Worm (Caenorhabditis elegans) whole organism, mixed stage, embryonic: Measurements from ENCODE around the gene toca-2.

ENCODE experiments used
- blmp-1 ChIP-seq: fragments of 150-350 bp; optimal IDR thresholded peaks from 2 replicates; lab custom pipeline; 2014; ENCODE audit warnings: missing biosample characterization, missing genetic modification characterization
- ces-1 ChIP-seq: fragments of 150-350 bp; optimal IDR thresholded peaks from 2 replicates; lab custom pipeline; 2014; ENCODE audit warnings: missing biosample characterization, missing genetic modification reagents, missing genetic modification characterization
- mep-1 ChIP-seq: fragments of 150-350 bp; optimal IDR thresholded peaks from 2 replicates; lab custom pipeline; 2017; ENCODE audit warnings: missing biosample characterization, missing genetic modification reagents, missing genetic modification characterization, inconsistent platforms
- mls-2 ChIP-seq: sonication (generic microtip); optimal IDR thresholded peaks from 2 replicates; lab custom pipeline; 2016; ENCODE audit warnings: mild to moderate bottlenecking, missing genetic modification characterization, moderate library complexity, missing compliant biosample characterization
- nhr-12 ChIP-seq: fragments of 150-350 bp; optimal IDR thresholded peaks from 2 replicates; lab custom pipeline; 2014; ENCODE audit warnings: missing biosample characterization, missing genetic modification characterization
- nhr-237 ChIP-seq: fragments of 150-350 bp; optimal IDR thresholded peaks from 2 replicates; lab custom pipeline; 2014; ENCODE audit warnings: missing biosample characterization, missing genetic modification characterization
- nhr-28 ChIP-seq: fragments of 150-350 bp; optimal IDR thresholded peaks from 2 replicates; lab custom pipeline; 2014; ENCODE audit warnings: missing biosample characterization, missing genetic modification characterization
- pha-4 ChIP-seq: fragments of 150-350 bp; optimal IDR thresholded peaks from 2 replicates; lab custom pipeline; 2018; ENCODE audit warnings: missing biosample characterization, missing genetic modification reagents, missing genetic modification characterization
- snpc-4 ChIP-seq: fragments of 150-350 bp; optimal IDR thresholded peaks from 2 replicates; lab custom pipeline; 2014; ENCODE audit warnings: missing biosample characterization, missing genetic modification characterization
- sptf-1 ChIP-seq: sonication (generic microtip); optimal IDR thresholded peaks from 2 replicates; lab custom pipeline; 2017; ENCODE audit warnings: mild to moderate bottlenecking, missing genetic modification characterization, moderate library complexity, missing compliant biosample characterization
- tbx-8 ChIP-seq: fragments of 200-800 bp; sonication (Bioruptor generic); optimal IDR thresholded peaks from 2 replicates; lab custom pipeline; 2018; ENCODE audit warnings: mild to moderate bottlenecking, missing genetic modification characterization, moderate library complexity, missing compliant biosample characterization
- unc-62 ChIP-seq: fragments of 150-350 bp; optimal IDR thresholded peaks from 2 replicates; lab custom pipeline; 2014; ENCODE audit warnings: missing biosample characterization, missing genetic modification reagents, missing genetic modification characterization
- zip-8 ChIP-seq: fragments of 150-350 bp; optimal IDR thresholded peaks from 2 replicates; lab custom pipeline; 2014; ENCODE audit warnings: missing biosample characterization, missing genetic modification characterization
- ztf-11 ChIP-seq: fragments of 150-350 bp; optimal IDR thresholded peaks from 2 replicates; lab custom pipeline; 2014; ENCODE audit warnings: missing biosample characterization, missing genetic modification characterization

- TF ChIP-seq mls-2 (tag; lab: Kevin White, UChicago) (no peak), tbx-8 (GFP tag; lab: Kevin White, UChicago) (no peak), sptf-1 (tag; lab: Kevin White, UChicago) (no peak), nhr-237 (tag; lab: Kevin White, UChicago) (no peak), snpc-4 (tag; lab: Kevin White, UChicago) (no peak), nhr-28 (tag; lab: Kevin White, UChicago) (no peak), blmp-1 (tag; lab: Kevin White, UChicago) (no peak), mep-1 (tag; lab: Kevin White, UChicago) (no peak), pha-4 (no peak), nhr-12 (tag; lab: Kevin White, UChicago) (no peak), unc-62 (GFP tag; lab: Kevin White, UChicago) (no peak), ces-1 (GFP tag; lab: Kevin White, UChicago) (no peak), zip-8 (tag; lab: Kevin White, UChicago) (no peak), ztf-11 (no peak)
These were observed 21.9 kb upstream of the toca-2 start for ce11 chrIII:13733833-13734232.
